ENCODE assay signal across 5 worm cellular contexts in the genomic region with DNA sequence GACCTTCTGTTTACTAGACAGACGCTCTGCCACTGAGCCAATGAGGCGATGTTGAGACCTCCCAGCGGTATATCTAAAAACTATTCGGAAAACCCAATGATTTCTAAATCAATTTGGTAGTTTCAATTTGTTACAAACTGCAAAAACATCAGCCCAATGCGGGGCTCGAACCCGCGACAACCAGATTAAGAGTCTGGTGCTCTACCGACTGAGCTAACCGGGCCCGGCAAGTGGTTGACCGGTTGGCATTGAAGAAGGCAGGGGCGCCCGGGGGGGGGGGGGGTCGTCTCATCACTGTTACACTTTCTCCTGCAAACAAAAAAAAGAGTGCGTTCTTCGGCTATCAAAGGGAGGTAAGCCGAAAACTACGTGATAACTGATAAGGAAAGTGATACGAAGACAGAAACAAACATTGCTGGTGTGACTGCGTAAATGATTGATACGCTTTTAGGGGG.
A peak's percentile ranks its signal among the peaks of the same experiment; 100 is the strongest.
TF ChIP-seq lines count a peak whose summit lies in the region.

No protein-coding gene starts in this region.

TF ChIP-seq in whole organism, L1 larva, 84 proteins besides CTCF, POLR2A, EP300 and RAD21 (continues in another document):
- peak; percentile 57 for TF ChIP-seq nhr-85 (tag; lab: Kevin White, UChicago)
- TF ChIP-seq alr-1 (tag; optimal IDR thresholded peaks at IDR 0.05; lab: Kevin White, UChicago; ENCODE audit: borderline replicate concordance): no peak
- peak; percentile 6 for TF ChIP-seq jun-1 (tag; optimal IDR thresholded peaks at IDR 0.05; lab: Kevin White, UChicago)
- peak; percentile 38 for TF ChIP-seq snu-23 (GFP tag; optimal IDR thresholded peaks at IDR 0.05; lab: Kevin White, UChicago)
- TF ChIP-seq nhr-47 (tag; optimal IDR thresholded peaks at IDR 0.05; lab: Kevin White, UChicago): peak; percentile 64
- TF ChIP-seq pqm-1 (tag; optimal IDR thresholded peaks at IDR 0.05; lab: Kevin White, UChicago): peak; percentile 43
- TF ChIP-seq sup-37 (GFP tag; optimal IDR thresholded peaks at IDR 0.05; lab: Kevin White, UChicago): peak; percentile 10
- no peak for TF ChIP-seq hlh-4 (tag; optimal IDR thresholded peaks at IDR 0.05; lab: Kevin White, UChicago)
- no peak for TF ChIP-seq efl-3 (GFP tag; optimal IDR thresholded peaks at IDR 0.05; lab: Kevin White, UChicago)
- peak; percentile 62 for TF ChIP-seq tlp-1 (tag; optimal IDR thresholded peaks at IDR 0.05; lab: Kevin White, UChicago)
- TF ChIP-seq blmp-1 (tag; optimal IDR thresholded peaks at IDR 0.05; lab: Kevin White, UChicago): peak; percentile 66
- TF ChIP-seq lir-3 (tag; optimal IDR thresholded peaks at IDR 0.05; lab: Kevin White, UChicago; ENCODE audit: poor library complexity): no peak
- TF ChIP-seq dpl-1 (GFP tag; optimal IDR thresholded peaks at IDR 0.05; lab: Kevin White, UChicago): peak in 1 of 3 experiments; percentile 3
- peak; percentile 51 for TF ChIP-seq rnt-1 (tag; optimal IDR thresholded peaks at IDR 0.05; lab: Kevin White, UChicago)
- peak in 3 of 6 experiments; percentile 45 to 62 (median 46) for TF ChIP-seq elt-3 (tag; optimal IDR thresholded peaks at IDR 0.05; lab: Kevin White, UChicago)
- TF ChIP-seq hlh-17 (GFP tag; optimal IDR thresholded peaks at IDR 0.05; lab: Kevin White, UChicago; ENCODE audit: borderline replicate concordance): no peak

TF ChIP-seq in whole organism, L3 larva, 47 proteins besides CTCF, POLR2A, EP300 and RAD21 (continues in another document):
- peak; percentile 56 for TF ChIP-seq lin-39 (tag; optimal IDR thresholded peaks at IDR 0.05; lab: Kevin White, UChicago)
- no peak for TF ChIP-seq fkh-2 (tag; optimal IDR thresholded peaks at IDR 0.05; lab: Kevin White, UChicago)
- TF ChIP-seq pqm-1 (tag; optimal IDR thresholded peaks at IDR 0.05; lab: Kevin White, UChicago): peak; percentile 69
- TF ChIP-seq skn-1 (tag; optimal IDR thresholded peaks at IDR 0.05; lab: Kevin White, UChicago): no peak
- TF ChIP-seq ama-1 (optimal IDR thresholded peaks at IDR 0.05; lab: Kevin White, UChicago): no peak
- TF ChIP-seq nhr-76 (tag; optimal IDR thresholded peaks at IDR 0.05; lab: Kevin White, UChicago): no peak
- TF ChIP-seq jun-1 (tag; optimal IDR thresholded peaks at IDR 0.05; lab: Kevin White, UChicago): no peak
- no peak for TF ChIP-seq eor-1 (tag; optimal IDR thresholded peaks at IDR 0.05; lab: Kevin White, UChicago)
- TF ChIP-seq unc-62 (GFP tag; optimal IDR thresholded peaks at IDR 0.05; lab: Kevin White, UChicago): no peak
- no peak for TF ChIP-seq nhr-237 (tag; optimal IDR thresholded peaks at IDR 0.05; lab: Kevin White, UChicago)
- no peak for TF ChIP-seq egl-5 (tag; optimal IDR thresholded peaks at IDR 0.05; lab: Kevin White, UChicago)
- no peak for TF ChIP-seq nhr-28 (tag; optimal IDR thresholded peaks at IDR 0.05; lab: Kevin White, UChicago)
- no peak for TF ChIP-seq aly-2 (tag; optimal IDR thresholded peaks at IDR 0.05; lab: Kevin White, UChicago)
- peak; percentile 96 for TF ChIP-seq elt-2 (tag; optimal IDR thresholded peaks at IDR 0.05; lab: Kevin White, UChicago)
- TF ChIP-seq ceh-9 (tag; optimal IDR thresholded peaks at IDR 0.05; lab: Kevin White, UChicago): no peak
- no peak for TF ChIP-seq ceh-16 (tag; optimal IDR thresholded peaks at IDR 0.05; lab: Kevin White, UChicago)
- no peak for TF ChIP-seq nhr-67 (tag; optimal IDR thresholded peaks at IDR 0.05; lab: Kevin White, UChicago)
- TF ChIP-seq sea-2 (GFP tag; optimal IDR thresholded peaks at IDR 0.05; lab: Kevin White, UChicago): no peak
- no peak for TF ChIP-seq nhr-77 (tag; optimal IDR thresholded peaks at IDR 0.05; lab: Kevin White, UChicago)

TF ChIP-seq in whole organism, early embryonic, 17 proteins besides CTCF, POLR2A, EP300 and RAD21:
- TF ChIP-seq sea-1 (GFP tag; conservative IDR thresholded peaks at IDR 0.05; lab: Robert Waterston, UW) (peak; percentile 52; the same call in 1 of the 2 replicates), hmg-4 (GFP tag; optimal IDR thresholded peaks at IDR 0.05; lab: Kevin White, UChicago) (peak; percentile 71), flt-1 (GFP tag; IDR thresholded peaks at IDR 0.05; lab: Robert Waterston, UW) (peak; percentile 73), pes-1 (GFP tag; IDR thresholded peaks at IDR 0.05; lab: Robert Waterston, UW) (peak; percentile 84), B0310.2 (tag; optimal IDR thresholded peaks at IDR 0.05; lab: Kevin White, UChicago) (peak; percentile 70), tbx-11 (GFP tag; IDR thresholded peaks at IDR 0.05; lab: Robert Waterston, UW) (peak; percentile 67), hnd-1 (tag; optimal IDR thresholded peaks at IDR 0.05; lab: Kevin White, UChicago) (peak; percentile 62), ama-1 (optimal IDR thresholded peaks at IDR 0.05; lab: Kevin White, UChicago) (no peak), F13C5.2 (tag; optimal IDR thresholded peaks at IDR 0.05; lab: Kevin White, UChicago) (peak; percentile 13), hmbx-1 (tag; optimal IDR thresholded peaks at IDR 0.05; lab: Kevin White, UChicago) (no peak), ceh-36 (tag; optimal IDR thresholded peaks at IDR 0.05; lab: Kevin White, UChicago) (peak; percentile 76), aly-1 (tag; optimal IDR thresholded peaks at IDR 0.05; lab: Kevin White, UChicago) (peak; percentile 67), tra-4 (tag; optimal IDR thresholded peaks at IDR 0.05; lab: Kevin White, UChicago) (no peak), ceh-13 (GFP tag; optimal IDR thresholded peaks at IDR 0.05; lab: Kevin White, UChicago) (peak; percentile 35), tbx-37 (GFP tag; conservative IDR thresholded peaks at IDR 0.05; lab: Robert Waterston, UW) (peak; percentile 48), ets-7 (tag; optimal IDR thresholded peaks at IDR 0.05; lab: Kevin White, UChicago) (peak; percentile 39), scrt-1 (GFP tag; IDR thresholded peaks at IDR 0.05; lab: Robert Waterston, UW) (peak; percentile 74)
TF ChIP-seq in whole organism, early embryonic: peak in this region for 14.

TF ChIP-seq in whole organism, midembryonic, 9 proteins besides CTCF, POLR2A, EP300 and RAD21:
- TF ChIP-seq klf-2 (GFP tag; conservative IDR thresholded peaks at IDR 0.05; lab: Robert Waterston, UW) (no peak), tab-1 (GFP tag; IDR thresholded peaks at IDR 0.05; lab: Robert Waterston, UW) (peak; percentile 84), ztf-29 (GFP tag; IDR thresholded peaks at IDR 0.05; lab: Robert Waterston, UW) (0 out of 2 replicates have a peak, but pooled peaks have one; percentile 35), flt-1 (GFP tag; IDR thresholded peaks at IDR 0.05; lab: Robert Waterston, UW) (peak; percentile 85), ref-1 (GFP tag; conservative IDR thresholded peaks at IDR 0.05; lab: Robert Waterston, UW) (peak; percentile 46; the same call in 1 of the 2 replicates), cog-1 (tag; optimal IDR thresholded peaks at IDR 0.05; lab: Kevin White, UChicago) (peak; percentile 14), med-1 (GFP tag; optimal IDR thresholded peaks at IDR 0.05; lab: Kevin White, UChicago; ENCODE audit: insufficient read depth) (no peak), ztf-23 (GFP tag; IDR thresholded peaks at IDR 0.05; lab: Robert Waterston, UW) (peak; percentile 72), T22C8.4 (GFP tag; IDR thresholded peaks at IDR 0.05; lab: Robert Waterston, UW) (peak; percentile 62; the same call in 1 of the 2 replicates)

TF ChIP-seq in whole organism, young adult, 124 proteins besides CTCF, POLR2A, EP300 and RAD21 (continues in another document):
- TF ChIP-seq bed-2 (GFP tag; IDR thresholded peaks at IDR 0.05; lab: Robert Waterston, UW) (no peak), dpff-1 (tag; optimal IDR thresholded peaks at IDR 0.05; lab: Kevin White, UChicago) (no peak), mel-28 (tag; optimal IDR thresholded peaks at IDR 0.05; lab: Kevin White, UChicago; ENCODE audit: borderline replicate concordance) (no peak), snpc-1.1 (tag; optimal IDR thresholded peaks at IDR 0.05; lab: Kevin White, UChicago; ENCODE audit: insufficient read depth) (peak; percentile 7), ztf-28 (GFP tag; IDR thresholded peaks at IDR 0.05; lab: Robert Waterston, UW) (no peak), K12H6.12 (tag; optimal IDR thresholded peaks at IDR 0.05; lab: Kevin White, UChicago) (peak; percentile 44), F39B2.1 (GFP tag; IDR thresholded peaks at IDR 0.05; lab: Robert Waterston, UW) (no peak), sptf-2 (GFP tag; optimal IDR thresholded peaks at IDR 0.05; lab: Kevin White, UChicago) (peak; percentile 73), K11D2.4 (GFP tag; IDR thresholded peaks at IDR 0.05; lab: Robert Waterston, UW) (no peak), ccch-3 (GFP tag; optimal IDR thresholded peaks at IDR 0.05; lab: Kevin White, UChicago) (no peak), ztf-26 (tag; optimal IDR thresholded peaks at IDR 0.05; lab: Kevin White, UChicago) (peak; percentile 84), hsf-1 (GFP tag; IDR thresholded peaks at IDR 0.05; lab: Robert Waterston, UW) (no peak), zim-3 (tag; optimal IDR thresholded peaks at IDR 0.05; lab: Kevin White, UChicago) (peak; percentile 71), C17E4.6 (GFP tag; IDR thresholded peaks at IDR 0.05; lab: Robert Waterston, UW) (peak; percentile 77), C06A6.2 (GFP tag; conservative IDR thresholded peaks at IDR 0.05; lab: Robert Waterston, UW) (peak; percentile 30; the same call in 1 of the 2 replicates), egl-18 (GFP tag; IDR thresholded peaks at IDR 0.05; lab: Robert Waterston, UW) (no peak), mxl-1 (tag; optimal IDR thresholded peaks at IDR 0.05; lab: Kevin White, UChicago) (peak; percentile 58), bed-1 (GFP tag; IDR thresholded peaks at IDR 0.05; lab: Robert Waterston, UW) (no peak), lsl-1 (GFP tag; optimal IDR thresholded peaks at IDR 0.05; lab: Kevin White, UChicago) (peak; percentile 65), fkh-3 (tag; optimal IDR thresholded peaks at IDR 0.05; lab: Kevin White, UChicago) (no peak), aptf-3 (GFP tag; IDR thresholded peaks at IDR 0.05; lab: Robert Waterston, UW) (0 out of 2 replicates have a peak, but pooled peaks have one; percentile 37), hlh-12 (tag; optimal IDR thresholded peaks at IDR 0.05; lab: Kevin White, UChicago) (no peak), dpl-1 (GFP tag; optimal IDR thresholded peaks at IDR 0.05; lab: Kevin White, UChicago) (no peak), atf-7 (tag; optimal IDR thresholded peaks at IDR 0.05; lab: Kevin White, UChicago) (peak; percentile 75), repo-1 (tag; optimal IDR thresholded peaks at IDR 0.05; lab: Kevin White, UChicago) (peak; percentile 82), madf-8 (GFP tag; conservative IDR thresholded peaks at IDR 0.05; lab: Robert Waterston, UW) (no peak), ama-1 (optimal IDR thresholded peaks at IDR 0.05; lab: Kevin White, UChicago) (no peak), ama-1 (GFP tag; optimal IDR thresholded peaks at IDR 0.05; lab: Kevin White, UChicago) (peak in 1 of 2 experiments; percentile 65), F37B4.10 (GFP tag; IDR thresholded peaks at IDR 0.05; lab: Robert Waterston, UW) (no peak), madf-6 (GFP tag; IDR thresholded peaks at IDR 0.05; lab: Robert Waterston, UW) (peak; percentile 69), ceh-27 (GFP tag; optimal IDR thresholded peaks at IDR 0.05; lab: Kevin White, UChicago) (peak; percentile 48), dox-1 (GFP tag; IDR thresholded peaks at IDR 0.05; lab: Robert Waterston, UW) (peak; percentile 92)
